Worm (Caenorhabditis elegans) whole organism, mixed stage, embryonic: Measurements from ENCODE around the gene nmy-3.
"Not testable (repeated sequence)": the region's sequence is repeated elsewhere in the genome, so short reads cannot be mapped to it uniquely, and the experiment has no call there.

Source experiments
- drap-1 ChIP-seq: fragments of 200-800 bp; sonication (Bioruptor generic); optimal IDR thresholded peaks from 3 replicates; lab custom pipeline; 2018; ENCODE audit warnings: mild to moderate bottlenecking, missing genetic modification characterization, missing compliant biosample characterization
- elt-3 ChIP-seq: fragments of 150-350 bp; optimal IDR thresholded peaks from 2 replicates; lab custom pipeline; 2014; ENCODE audit warnings: missing biosample characterization, missing genetic modification characterization
- lsy-2 ChIP-seq: fragments of 150-350 bp; optimal IDR thresholded peaks from 2 replicates; lab custom pipeline; 2014; ENCODE audit warnings: missing biosample characterization, missing genetic modification characterization
- nhr-237 ChIP-seq: fragments of 150-350 bp; optimal IDR thresholded peaks from 2 replicates; lab custom pipeline; 2014; ENCODE audit warnings: missing biosample characterization, missing genetic modification characterization
- nhr-28 ChIP-seq: fragments of 150-350 bp; optimal IDR thresholded peaks from 2 replicates; lab custom pipeline; 2014; ENCODE audit warnings: missing biosample characterization, missing genetic modification characterization
- nhr-76 ChIP-seq: sonication (generic microtip); optimal IDR thresholded peaks from 2 replicates; lab custom pipeline; 2017; ENCODE audit warnings: missing biosample characterization, missing genetic modification characterization
- unc-62 ChIP-seq: fragments of 150-350 bp; optimal IDR thresholded peaks from 2 replicates; lab custom pipeline; 2014; ENCODE audit warnings: missing biosample characterization, missing genetic modification reagents, missing genetic modification characterization

DNA sequence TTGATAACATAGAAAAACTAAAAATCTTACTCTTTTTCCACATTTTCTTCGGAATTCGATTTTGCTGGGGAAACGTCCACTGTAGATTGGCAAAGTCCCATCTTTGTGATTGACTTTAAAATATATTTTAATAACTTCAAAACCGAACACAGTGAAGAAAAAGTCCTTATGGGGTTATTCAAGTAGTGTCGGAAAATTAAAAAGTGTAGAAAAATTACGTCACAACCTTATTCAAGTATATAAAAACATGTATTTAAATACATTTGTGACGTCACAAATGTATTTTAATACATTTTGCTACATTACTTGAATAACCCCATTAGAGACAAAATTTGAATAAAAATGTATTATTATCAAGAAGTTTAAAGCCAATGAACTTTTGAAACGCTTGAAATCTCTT, 38.5 kb downstream of the nmy-3 start, which contains the start of gene F49C12.7:
- TF ChIP-seq lsy-2 (tag; lab: Kevin White, UChicago); nhr-237 (tag; lab: Kevin White, UChicago); drap-1 (GFP tag; lab: Kevin White, UChicago); nhr-76 (tag; lab: Kevin White, UChicago); unc-62 (GFP tag; lab: Kevin White, UChicago); elt-3; nhr-28: not testable (repeated sequence)
